Worm (Caenorhabditis elegans) whole organism, L3 larva: ENCODE measurements around the gene mans-4.

Experiments used
- elt-3 ChIP-seq, 3 experiments: fragments of 150-350 bp in 1 of 3; sonication (generic microtip) in 2 of 3; optimal IDR thresholded peaks; 2 replicates in 2 of 3; 4 replicates in 1 of 3; lab custom pipeline; 2014 to 2017; ENCODE audit warnings: missing biosample characterization in 3 of 3, missing genetic modification characterization in 3 of 3
- nhr-11 ChIP-seq: fragments of 150-350 bp; optimal IDR thresholded peaks from 2 replicates; lab custom pipeline; 2014; ENCODE audit warnings: missing biosample characterization, missing genetic modification characterization
- nhr-25 ChIP-seq: sonication (generic microtip); optimal IDR thresholded peaks from 2 replicates; lab custom pipeline; 2017; ENCODE audit warnings: missing biosample characterization, missing genetic modification characterization
- ztf-11 ChIP-seq: fragments of 150-350 bp; optimal IDR thresholded peaks from 2 replicates; lab custom pipeline; 2014; ENCODE audit warnings: missing biosample characterization, missing genetic modification characterization

DNA sequence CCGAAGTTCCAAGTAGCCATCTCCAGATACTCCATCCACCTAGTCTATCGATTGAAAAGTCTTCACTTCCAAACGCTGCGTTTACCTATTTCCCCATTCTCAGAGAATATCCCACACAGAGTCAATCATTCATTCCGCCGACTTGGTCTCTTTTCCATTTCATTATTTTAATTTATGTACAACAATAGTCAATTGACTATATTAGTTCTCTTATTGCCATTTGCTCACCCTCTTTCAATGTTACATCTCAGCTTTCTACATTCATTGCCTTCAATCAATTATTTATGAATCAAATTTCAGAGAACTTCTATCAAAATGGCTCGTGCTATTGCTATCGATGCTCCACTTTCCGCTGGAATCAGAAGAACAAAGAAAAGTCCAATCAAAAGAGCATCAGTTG, 30.3 kb upstream of the mans-4 start, which contains the start of gene aly-1:
- no peak for TF ChIP-seq nhr-11 (tag; lab: Kevin White, UChicago)
- TF ChIP-seq elt-3 (tag; optimal IDR thresholded peaks at IDR 0.05; lab: Kevin White, UChicago): no peak
- no peak for TF ChIP-seq ztf-11 (tag; lab: Kevin White, UChicago)
- TF ChIP-seq nhr-25 (tag; lab: Kevin White, UChicago): no peak
